Worm (Caenorhabditis elegans) whole organism, late embryonic: ENCODE measurements around the gene mltn-9.

Experiments used
- C08G9.2 ChIP-seq: sonication (generic microtip); optimal IDR thresholded peaks from 2 replicates; lab custom pipeline; 2016; ENCODE audit warnings: mild to moderate bottlenecking, missing genetic modification characterization, moderate library complexity, missing compliant biosample characterization
- K02D7.2 ChIP-seq: sonication (generic microtip); optimal IDR thresholded peaks from 2 replicates; lab custom pipeline; 2017; ENCODE audit warnings: mild to moderate bottlenecking, missing genetic modification characterization, missing compliant biosample characterization
- K09A11.1 ChIP-seq: sonication (generic microtip); optimal IDR thresholded peaks from 2 replicates; lab custom pipeline; 2017; ENCODE audit warnings: antibody characterized with exemption, mild to moderate bottlenecking, missing genetic modification characterization, missing compliant biosample characterization; ENCODE audit not compliant: insufficient read depth
- T23F11.4 ChIP-seq: fragments of 200-800 bp; sonication (Bioruptor generic); optimal IDR thresholded peaks from 2 replicates; lab custom pipeline; 2018; ENCODE audit warnings: mild to moderate bottlenecking, missing genetic modification characterization, missing compliant biosample characterization
- ahr-1 ChIP-seq: sonication (generic microtip); optimal IDR thresholded peaks from 2 replicates; lab custom pipeline; 2016; ENCODE audit warnings: missing genetic modification characterization, missing compliant biosample characterization
- ama-1 ChIP-seq: fragments of 150-350 bp; optimal IDR thresholded peaks from 2 replicates; lab custom pipeline; 2014
- ceh-14 ChIP-seq: sonication (generic microtip); optimal IDR thresholded peaks from 2 replicates; lab custom pipeline; 2016; ENCODE audit warnings: missing genotype, missing genetic modification characterization, missing compliant biosample characterization
- ceh-18 ChIP-seq: sonication (generic microtip); optimal IDR thresholded peaks from 2 replicates; lab custom pipeline; 2016; ENCODE audit warnings: missing genetic modification characterization, missing compliant biosample characterization
- ceh-2 ChIP-seq: sonication (generic microtip); optimal IDR thresholded peaks from 2 replicates; lab custom pipeline; 2016; ENCODE audit warnings: missing genotype, missing genetic modification characterization, missing compliant biosample characterization
- ceh-22 ChIP-seq: sonication (generic microtip); optimal IDR thresholded peaks from 2 replicates; lab custom pipeline; 2017; ENCODE audit warnings: missing biosample characterization, missing genetic modification characterization
- ceh-30 ChIP-seq: fragments of 150-350 bp; optimal IDR thresholded peaks from 2 replicates; lab custom pipeline; 2014; ENCODE audit warnings: missing biosample characterization, missing genetic modification characterization
- ceh-48 ChIP-seq: sonication (generic microtip); optimal IDR thresholded peaks from 2 replicates; lab custom pipeline; 2016; ENCODE audit warnings: missing genetic modification characterization, inconsistent platforms, missing compliant biosample characterization
- ceh-6 ChIP-seq: fragments of 200-800 bp; sonication (Bioruptor generic); optimal IDR thresholded peaks from 2 replicates; lab custom pipeline; 2018; ENCODE audit warnings: mild to moderate bottlenecking, missing genetic modification characterization, missing compliant biosample characterization
- ceh-9 ChIP-seq: sonication (generic microtip); optimal IDR thresholded peaks from 2 replicates; lab custom pipeline; 2016; ENCODE audit warnings: mild to moderate bottlenecking, missing genetic modification characterization, inconsistent platforms, missing compliant biosample characterization
- che-1 ChIP-seq: sonication (generic microtip); optimal IDR thresholded peaks from 2 replicates; lab custom pipeline; 2016; ENCODE audit warnings: mild to moderate bottlenecking, missing genetic modification characterization, missing compliant biosample characterization
- elt-4 ChIP-seq: sonication (generic microtip); optimal IDR thresholded peaks from 2 replicates; lab custom pipeline; 2016; ENCODE audit warnings: missing genetic modification characterization, missing compliant biosample characterization
- ets-4 ChIP-seq: sonication (generic microtip); optimal IDR thresholded peaks from 2 replicates; lab custom pipeline; 2016; ENCODE audit warnings: missing genetic modification characterization, missing compliant biosample characterization
- fkh-6 ChIP-seq: sonication (generic microtip); optimal IDR thresholded peaks from 2 replicates; lab custom pipeline; 2016; ENCODE audit warnings: missing genetic modification characterization, missing compliant biosample characterization
- gmeb-2 ChIP-seq: sonication (generic microtip); optimal IDR thresholded peaks from 2 replicates; lab custom pipeline; 2016; ENCODE audit warnings: missing genetic modification characterization, inconsistent platforms, missing compliant biosample characterization
- hlh-13 ChIP-seq: fragments of 200-800 bp; sonication (Bioruptor generic); optimal IDR thresholded peaks from 2 replicates; lab custom pipeline; 2018; ENCODE audit warnings: mild to moderate bottlenecking, missing genetic modification characterization, missing compliant biosample characterization
- hlh-30 ChIP-seq: sonication (generic microtip); optimal IDR thresholded peaks from 2 replicates; lab custom pipeline; 2017; ENCODE audit warnings: antibody characterized with exemption, missing genetic modification characterization, missing compliant biosample characterization; ENCODE audit not compliant: insufficient read depth
- lin-11 ChIP-seq: fragments of 200-800 bp; sonication (Bioruptor generic); optimal IDR thresholded peaks from 2 replicates; lab custom pipeline; 2018; ENCODE audit warnings: mild to moderate bottlenecking, missing genetic modification characterization, missing compliant biosample characterization
- madf-2 ChIP-seq: sonication (generic microtip); optimal IDR thresholded peaks from 2 replicates; lab custom pipeline; 2017; ENCODE audit warnings: missing genetic modification characterization, missing compliant biosample characterization
- odd-2 ChIP-seq: sonication (generic microtip); optimal IDR thresholded peaks from 2 replicates; lab custom pipeline; 2017; ENCODE audit warnings: antibody characterized with exemption, mild to moderate bottlenecking, missing genetic modification characterization, missing compliant biosample characterization
- pha-4 ChIP-seq: fragments of 150-350 bp; optimal IDR thresholded peaks from 2 replicates; lab custom pipeline; 2018; ENCODE audit warnings: missing biosample characterization, missing genetic modification reagents, missing genetic modification characterization
- pqm-1 ChIP-seq: sonication (generic microtip); optimal IDR thresholded peaks from 2 replicates; lab custom pipeline; 2016; ENCODE audit warnings: missing genetic modification characterization, missing compliant biosample characterization
- pros-1 ChIP-seq: fragments of 150-350 bp; optimal IDR thresholded peaks from 2 replicates; lab custom pipeline; 2014; ENCODE audit warnings: missing biosample characterization, missing genetic modification reagents, missing genetic modification characterization
- ref-2 ChIP-seq: sonication (generic microtip); optimal IDR thresholded peaks from 2 replicates; lab custom pipeline; 2016; ENCODE audit warnings: missing genetic modification characterization, missing compliant biosample characterization
- rnt-1 ChIP-seq: sonication (generic microtip); optimal IDR thresholded peaks from 2 replicates; lab custom pipeline; 2016; ENCODE audit warnings: missing genetic modification characterization, missing compliant biosample characterization
- sdc-2 ChIP-seq: sonication (generic microtip); optimal IDR thresholded peaks from 2 replicates; lab custom pipeline; 2016; ENCODE audit warnings: missing genotype, missing genetic modification characterization, missing compliant biosample characterization
- sox-4 ChIP-seq: sonication (generic microtip); optimal IDR thresholded peaks from 2 replicates; lab custom pipeline; 2017; ENCODE audit warnings: mild to moderate bottlenecking, missing genetic modification characterization, inconsistent platforms, missing compliant biosample characterization
- tbx-7 ChIP-seq: sonication (generic microtip); optimal IDR thresholded peaks from 2 replicates; lab custom pipeline; 2016; ENCODE audit warnings: missing genotype, missing genetic modification characterization, missing compliant biosample characterization
- ttx-3 ChIP-seq: sonication (generic microtip); optimal IDR thresholded peaks from 2 replicates; lab custom pipeline; 2016; ENCODE audit warnings: missing genetic modification reagents, missing genetic modification characterization, missing compliant biosample characterization
- unc-55 ChIP-seq: sonication (generic microtip); optimal IDR thresholded peaks from 2 replicates; lab custom pipeline; 2017; ENCODE audit warnings: missing biosample characterization, missing genetic modification reagents, missing genetic modification characterization
- zip-5 ChIP-seq: sonication (generic microtip); optimal IDR thresholded peaks from 2 replicates; lab custom pipeline; 2016; ENCODE audit warnings: missing genetic modification characterization, missing compliant biosample characterization
- ztf-16 ChIP-seq: sonication (generic microtip); optimal IDR thresholded peaks from 2 replicates; lab custom pipeline; 2017; ENCODE audit warnings: missing genetic modification characterization, missing compliant biosample characterization

The mltn-9 gene

DNA sequence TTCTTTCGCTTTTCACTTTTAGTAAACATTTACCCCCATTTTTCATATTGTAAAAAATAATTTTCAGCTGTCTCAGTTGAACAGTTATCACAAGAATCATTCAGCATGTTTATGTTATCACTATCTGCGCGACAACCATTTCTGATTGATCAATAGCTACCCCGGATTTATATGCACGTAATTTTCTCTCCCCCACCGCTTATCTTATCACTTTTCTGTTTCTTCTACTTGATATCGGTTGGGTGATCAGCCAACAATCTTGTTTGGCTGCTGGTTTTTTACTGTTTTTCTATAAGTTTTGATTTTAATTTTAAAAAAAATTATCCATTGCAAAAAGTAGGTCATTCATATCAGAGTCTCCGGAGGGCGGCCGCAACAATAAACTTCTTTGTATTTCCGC lies 18.0 kb upstream of the mltn-9 start:
- TF ChIP-seq ama-1 (lab: Kevin White, UChicago), result no peak
- TF ChIP-seq pqm-1 (tag; lab: Kevin White, UChicago), result no peak
- TF ChIP-seq hlh-30 (tag; lab: Kevin White, UChicago), result no peak
- no peak for TF ChIP-seq ceh-14 (tag; lab: Kevin White, UChicago)
- no peak for TF ChIP-seq ttx-3 (tag; lab: Kevin White, UChicago)
- no peak for TF ChIP-seq gmeb-2 (tag; lab: Kevin White, UChicago)
- TF ChIP-seq che-1 (tag; lab: Kevin White, UChicago), result no peak
- TF ChIP-seq sox-4 (tag; lab: Kevin White, UChicago), result no peak
- TF ChIP-seq K09A11.1 (tag; lab: Kevin White, UChicago), result no peak
- no peak for TF ChIP-seq fkh-6 (tag; lab: Kevin White, UChicago)
- TF ChIP-seq C08G9.2 (tag; lab: Kevin White, UChicago), result no peak
- TF ChIP-seq unc-55 (GFP tag; lab: Kevin White, UChicago), result no peak
- TF ChIP-seq ceh-48, result no peak
- TF ChIP-seq elt-4 (tag; lab: Kevin White, UChicago), result no peak
- TF ChIP-seq sdc-2, result no peak
- no peak for TF ChIP-seq rnt-1

DNA sequence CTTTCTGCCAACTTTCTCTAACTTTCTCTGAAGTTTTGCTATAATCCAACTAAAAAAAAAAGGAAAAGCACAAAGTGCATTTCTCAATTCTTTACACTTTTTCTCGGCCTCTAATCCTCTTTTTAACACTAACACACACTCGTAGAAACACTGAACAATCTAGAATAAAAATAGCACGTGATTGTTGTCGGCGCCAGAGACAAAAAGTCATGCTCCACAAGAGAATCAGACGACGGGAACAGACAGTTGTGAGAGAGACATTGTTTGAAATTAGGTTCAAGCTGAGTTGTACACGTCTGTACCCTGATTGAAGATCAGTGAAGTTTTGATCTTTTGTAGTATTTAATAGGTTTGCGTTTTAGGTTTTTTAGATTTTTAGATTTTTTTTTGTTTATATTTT lies 17.5 kb upstream of the mltn-9 start:
- TF ChIP-seq ama-1 (lab: Kevin White, UChicago), result no peak
- peak; percentile 24 for TF ChIP-seq ceh-18 (tag; lab: Kevin White, UChicago)
- TF ChIP-seq rnt-1, result peak; percentile 25
- TF ChIP-seq tbx-7 (tag; lab: Kevin White, UChicago), result no peak
- TF ChIP-seq ceh-14 (tag; lab: Kevin White, UChicago), result no peak
- TF ChIP-seq ceh-6 (GFP tag; lab: Kevin White, UChicago), result no peak
- no peak for TF ChIP-seq T23F11.4
- TF ChIP-seq ets-4, result no peak
- no peak for TF ChIP-seq ceh-30
- TF ChIP-seq hlh-30 (tag; lab: Kevin White, UChicago), result peak; percentile 61
- TF ChIP-seq K02D7.2 (tag; lab: Kevin White, UChicago), result no peak
- no peak for TF ChIP-seq ztf-16 (tag; lab: Kevin White, UChicago)
- TF ChIP-seq ceh-22 (tag; lab: Kevin White, UChicago), result no peak
- TF ChIP-seq hlh-13 (GFP tag; lab: Kevin White, UChicago), result no peak
- TF ChIP-seq K09A11.1 (tag; lab: Kevin White, UChicago), result no peak
- TF ChIP-seq pros-1 (tag; lab: Kevin White, UChicago), result no peak
- TF ChIP-seq ref-2 (tag; lab: Kevin White, UChicago), result no peak
- no peak for TF ChIP-seq odd-2 (tag; lab: Kevin White, UChicago)
- no peak for TF ChIP-seq ceh-9 (tag; lab: Kevin White, UChicago)
- TF ChIP-seq, all 69 proteins: peak for 3

DNA sequence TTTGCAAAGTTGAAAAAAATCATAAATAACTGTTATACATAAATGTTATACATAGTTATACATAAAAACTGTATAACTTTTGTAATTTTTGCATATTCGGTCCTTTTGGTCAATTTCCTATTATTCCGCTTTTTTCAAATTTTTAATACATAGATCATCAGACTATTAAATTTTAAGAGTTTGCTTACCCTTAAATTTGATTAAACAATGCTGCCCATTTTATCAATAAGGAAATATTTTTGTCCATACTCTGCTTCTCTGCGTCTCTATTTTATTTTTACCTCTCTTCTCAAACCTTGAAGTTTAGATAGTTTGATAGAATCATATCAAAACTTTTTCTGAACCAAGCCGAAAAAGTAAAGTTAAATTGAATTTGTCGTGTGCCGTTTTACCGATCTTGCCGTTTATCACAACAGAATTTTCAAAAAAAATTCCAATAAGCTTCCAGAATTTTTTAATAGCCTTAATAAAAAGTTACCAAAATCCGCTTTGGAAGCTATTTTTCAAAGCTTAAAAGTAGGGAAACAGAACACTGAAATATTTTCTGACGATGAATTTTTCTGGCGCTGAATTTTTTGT lies 16.5 kb upstream of the mltn-9 start:
- TF ChIP-seq ahr-1 (tag; lab: Kevin White, UChicago), result no peak
- TF ChIP-seq ceh-18 (tag; lab: Kevin White, UChicago), result no peak
- no peak for TF ChIP-seq lin-11 (tag; lab: Kevin White, UChicago)
- no peak for TF ChIP-seq ceh-30
- TF ChIP-seq ztf-16 (tag; lab: Kevin White, UChicago), result no peak
- no peak for TF ChIP-seq T23F11.4
- TF ChIP-seq K02D7.2 (tag; lab: Kevin White, UChicago), result no peak
- TF ChIP-seq zip-5 (tag; lab: Kevin White, UChicago), result no peak
- no peak for TF ChIP-seq tbx-7 (tag; lab: Kevin White, UChicago)
- TF ChIP-seq che-1 (tag; lab: Kevin White, UChicago), result no peak
- no peak for TF ChIP-seq pha-4
- TF ChIP-seq ceh-2 (tag; lab: Kevin White, UChicago), result no peak
- TF ChIP-seq sox-4 (tag; lab: Kevin White, UChicago), result no peak
- TF ChIP-seq rnt-1, result no peak
- TF ChIP-seq ama-1 (lab: Kevin White, UChicago), result no peak
- TF ChIP-seq madf-2 (tag; lab: Kevin White, UChicago), result no peak
- no peak for TF ChIP-seq ttx-3 (tag; lab: Kevin White, UChicago)
